Worm (Caenorhabditis elegans) whole organism, midembryonic: ENCODE measurements around the gene srw-44.

Experiments
- T22C8.4 ChIP-seq: fragments of 200-800 bp; sonication (Bioruptor generic); IDR thresholded peaks from 2 replicates; pipeline ENCODE4 v1.3.6; 2022; ENCODE audit warnings: missing genetic modification characterization, missing compliant biosample characterization
- klf-2 ChIP-seq: fragments of 200-800 bp; sonication (Bioruptor generic); conservative IDR thresholded peaks from 2 replicates; pipeline ENCODE4 v1.3.6; 2022; ENCODE audit warnings: missing genetic modification reagents, missing genetic modification characterization, missing compliant biosample characterization
- ztf-29 ChIP-seq: fragments of 200-800 bp; sonication (Bioruptor generic); IDR thresholded peaks from 2 replicates; pipeline ENCODE4 v1.3.6; 2022; ENCODE audit warnings: missing genetic modification reagents, missing genetic modification characterization, missing compliant biosample characterization

DNA sequence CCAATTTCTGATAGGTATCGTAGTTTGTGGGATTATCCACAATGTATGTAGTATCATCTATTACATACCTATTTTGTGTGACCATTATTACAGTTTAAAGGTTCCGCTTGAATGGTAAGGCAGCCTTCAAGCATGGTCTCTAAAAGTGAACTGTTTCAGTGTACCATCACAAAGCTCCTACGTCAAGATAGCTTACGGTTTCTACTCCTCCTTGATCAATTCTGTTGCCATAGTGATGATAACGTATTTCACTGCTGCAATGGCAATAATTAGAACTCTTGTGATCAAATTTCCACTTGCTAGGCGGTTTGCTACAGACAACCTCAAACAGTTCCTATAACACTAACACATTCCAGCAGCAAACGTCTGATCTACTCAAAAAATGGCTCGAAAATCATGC is 3.3 kb downstream of the srw-44 start:
- TF ChIP-seq klf-2 (GFP tag; lab: Robert Waterston, UW) (no peak), T22C8.4 (GFP tag; lab: Robert Waterston, UW) (no peak), ztf-29 (GFP tag; lab: Robert Waterston, UW) (no peak)
